Worm (Caenorhabditis elegans): ENCODE results near the gene lgc-24.
A peak's percentile ranks its signal among the peaks of the same experiment; 100 is the strongest.

Gene lgc-24

ce11 chrX:12036114-12036513, 32.2 kb upstream of the lgc-24 start:
- TF ChIP-seq nhr-6 (tag; optimal IDR thresholded peaks at IDR 0.05), result no peak
- no peak for TF ChIP-seq saeg-2 (GFP tag; IDR thresholded peaks at IDR 0.05)
- no peak for TF ChIP-seq php-3 (GFP tag; IDR thresholded peaks at IDR 0.05)
- TF ChIP-seq pqm-1 (tag; optimal IDR thresholded peaks at IDR 0.05), result no peak
- no peak for TF ChIP-seq daf-12 (tag; optimal IDR thresholded peaks at IDR 0.05)
- no peak for TF ChIP-seq vab-7 (GFP tag; IDR thresholded peaks at IDR 0.05)
- TF ChIP-seq mxl-2 (GFP tag; conservative IDR thresholded peaks at IDR 0.05), result no peak

ce11 chrX:12037978-12038377, 30.4 kb upstream of the lgc-24 start:
- TF ChIP-seq mes-2 (tag; optimal IDR thresholded peaks at IDR 0.05; ENCODE audit: poor library complexity, severe bottlenecking) (no peak), Y75B8A.6 (GFP tag; IDR thresholded peaks at IDR 0.05) (no peak), zfp-2 (tag; optimal IDR thresholded peaks at IDR 0.05) (no peak), jun-1 (tag; optimal IDR thresholded peaks at IDR 0.05) (no peak), nhr-28 (tag; optimal IDR thresholded peaks at IDR 0.05) (no peak), lim-7 (GFP tag; IDR thresholded peaks at IDR 0.05) (no peak), ZK337.2 (GFP tag; IDR thresholded peaks at IDR 0.05) (no peak), attf-4 (tag; optimal IDR thresholded peaks at IDR 0.05) (no peak)

- TF ChIP-seq nhr-28 (tag; optimal IDR thresholded peaks at IDR 0.05) (peak; percentile 18), fos-1 (tag; optimal IDR thresholded peaks at IDR 0.05) (no peak), ztf-7 (tag; optimal IDR thresholded peaks at IDR 0.05) (no peak), rbr-2 (tag; optimal IDR thresholded peaks at IDR 0.05) (no peak), zag-1 (tag; optimal IDR thresholded peaks at IDR 0.05) (no peak), T26A8.4 (GFP tag; IDR thresholded peaks at IDR 0.05) (no peak), hlh-30 (tag; optimal IDR thresholded peaks at IDR 0.05; ENCODE audit: insufficient read depth) (no peak)
Measured at ce11 chrX:12038728-12039127, 29.6 kb upstream of the lgc-24 start.

- no peak for TF ChIP-seq madf-5 (GFP tag; IDR thresholded peaks at IDR 0.05)
- no peak for TF ChIP-seq lsy-2 (tag; optimal IDR thresholded peaks at IDR 0.05)
- no peak for TF ChIP-seq zfp-2 (tag; optimal IDR thresholded peaks at IDR 0.05)
- TF ChIP-seq aha-1 (tag), result peak; percentile 16
- no peak for TF ChIP-seq snpc-1.2 (GFP tag; IDR thresholded peaks at IDR 0.05)
Measured at ce11 chrX:12056973-12057372, 11.4 kb upstream of the lgc-24 start, which contains the start of gene B0198.3. Gene B0198.3, minus strand, starts transcription at chrX:12057073.

- TF ChIP-seq zip-11 (GFP tag; IDR thresholded peaks at IDR 0.05) (no peak), F26F4.8 (GFP tag; conservative IDR thresholded peaks at IDR 0.05) (no peak), nhr-25 (tag; optimal IDR thresholded peaks at IDR 0.05; ENCODE audit: borderline replicate concordance, insufficient read depth) (no peak), snpc-4 (tag; optimal IDR thresholded peaks at IDR 0.05) (no peak), D1046.2 (GFP tag; IDR thresholded peaks at IDR 0.05) (no peak), nhr-76 (tag; optimal IDR thresholded peaks at IDR 0.05) (no peak), nhr-111 (GFP tag; optimal IDR thresholded peaks at IDR 0.05) (no peak), duxl-1 (tag; optimal IDR thresholded peaks at IDR 0.05; ENCODE audit: poor library complexity) (no peak), ztf-11 (tag; optimal IDR thresholded peaks at IDR 0.05) (no peak), ces-1 (GFP tag; optimal IDR thresholded peaks at IDR 0.05) (no peak), nhr-6 (tag; optimal IDR thresholded peaks at IDR 0.05) (no peak), F37D6.2 (tag; optimal IDR thresholded peaks at IDR 0.05) (no peak), unc-62 (GFP tag; optimal IDR thresholded peaks at IDR 0.05 in 1 of 2) (no peak), unc-62 (tag; optimal IDR thresholded peaks at IDR 0.05) (no peak), hmg-1.1 (GFP tag; IDR thresholded peaks at IDR 0.05) (no peak), lin-15B (tag; optimal IDR thresholded peaks at IDR 0.05) (no peak), zfp-3 (GFP tag; conservative IDR thresholded peaks at IDR 0.05) (no peak), ZK337.2 (GFP tag; IDR thresholded peaks at IDR 0.05) (no peak), zag-1 (tag; optimal IDR thresholded peaks at IDR 0.05) (no peak), nhr-41 (GFP tag; IDR thresholded peaks at IDR 0.05) (no peak), cey-2 (tag; optimal IDR thresholded peaks at IDR 0.05; ENCODE audit: borderline replicate concordance, insufficient read depth) (no peak)
Measured at ce11 chrX:12064908-12065307, 3.4 kb upstream of the lgc-24 start, which contains the start of gene lgc-23. Gene lgc-23, plus strand, starts transcription at chrX:12065208.

All from whole organism, L4 larva.